Worm (Caenorhabditis elegans) whole organism, young adult: Measurements from ENCODE around the gene rab-39.

Experiments
- B0261.1 ChIP-seq: sonication (generic microtip); optimal IDR thresholded peaks from 2 replicates; lab custom pipeline; 2016; ENCODE audit warnings: mild to moderate bottlenecking, missing genetic modification characterization, moderate library complexity, missing compliant biosample characterization
- D2030.7 ChIP-seq: fragments of 200-800 bp; sonication (Bioruptor generic); IDR thresholded peaks from 2 replicates; pipeline ENCODE4 v1.3.6; 2022; ENCODE audit warnings: missing genetic modification reagents, missing genetic modification characterization, missing compliant biosample characterization
- F23B12.7 ChIP-seq: sonication (generic microtip); optimal IDR thresholded peaks from 2 replicates; lab custom pipeline; 2017; ENCODE audit warnings: missing genetic modification characterization, mild to moderate bottlenecking, missing compliant biosample characterization, antibody characterized with exemption, moderate library complexity; ENCODE audit not compliant: insufficient read depth
- F57A8.1 ChIP-seq: fragments of 200-800 bp; sonication (Bioruptor generic); optimal IDR thresholded peaks from 2 replicates; lab custom pipeline; 2018; ENCODE audit warnings: mild to moderate bottlenecking, missing genetic modification characterization, moderate library complexity, missing compliant biosample characterization
- F57C9.4 ChIP-seq: sonication (generic microtip); optimal IDR thresholded peaks from 2 replicates; lab custom pipeline; 2017; ENCODE audit warnings: mild to moderate bottlenecking, missing genetic modification characterization, missing compliant biosample characterization
- K11D2.4 ChIP-seq: fragments of 200-800 bp; sonication (Bioruptor generic); IDR thresholded peaks from 2 replicates; pipeline ENCODE4 v1.3.6; 2022; ENCODE audit warnings: missing genetic modification reagents, missing genetic modification characterization, missing compliant biosample characterization
- K12H6.12 ChIP-seq: fragments of 200-800 bp; sonication (Bioruptor generic); optimal IDR thresholded peaks from 2 replicates; lab custom pipeline; 2018; ENCODE audit warnings: mild to moderate bottlenecking, missing genetic modification characterization, missing compliant biosample characterization
- Y53G8AR.9 ChIP-seq: fragments of 200-800 bp; sonication (Bioruptor generic); conservative IDR thresholded peaks from 2 replicates; pipeline ENCODE4 v1.3.6; 2022; ENCODE audit warnings: missing genetic modification reagents, missing genetic modification characterization, missing compliant biosample characterization
- Y95B8A.8 ChIP-seq: fragments of 200-800 bp; sonication (Bioruptor generic); IDR thresholded peaks from 2 replicates; pipeline ENCODE4 v1.3.6; 2022; ENCODE audit warnings: missing genetic modification reagents, missing genetic modification characterization, missing compliant biosample characterization
- ama-1 ChIP-seq, 3 experiments: fragments of 150-350 bp in 1 of 3; sonication (generic microtip) in 2 of 3; optimal IDR thresholded peaks; 2 replicates each; lab custom pipeline; 2014 to 2018; ENCODE audit warnings: missing biosample characterization in 2 of 3, missing genetic modification characterization in 2 of 3, missing genetic modification reagents in 2 of 3
- attf-5 ChIP-seq: fragments of 200-800 bp; sonication (Bioruptor generic); optimal IDR thresholded peaks from 2 replicates; lab custom pipeline; 2018; ENCODE audit warnings: mild to moderate bottlenecking, missing genetic modification characterization, missing compliant biosample characterization
- cebp-1 ChIP-seq, 2 experiments: fragments of 200-800 bp in 1 of 2; sonication (Bioruptor generic) in 1 of 2; sonication (generic microtip) in 1 of 2; IDR thresholded peaks in 1 of 2; optimal IDR thresholded peaks in 1 of 2; 2 replicates each; pipeline versions ENCODE4 v1.3.6 to Lab custom; 2017 to 2022; ENCODE audit warnings: missing compliant biosample characterization in 2 of 2, missing genetic modification characterization in 2 of 2, mild to moderate bottlenecking in 1 of 2, missing genetic modification reagents in 1 of 2, moderate library complexity in 1 of 2
- chd-7 ChIP-seq: sonication (generic microtip); optimal IDR thresholded peaks from 2 replicates; lab custom pipeline; 2016; ENCODE audit warnings: mild to moderate bottlenecking, missing genetic modification characterization, moderate library complexity, missing compliant biosample characterization
- dox-1 ChIP-seq: fragments of 200-800 bp; sonication (Bioruptor generic); IDR thresholded peaks from 2 replicates; pipeline ENCODE4 v1.3.6; 2022; ENCODE audit warnings: missing genetic modification reagents, missing genetic modification characterization, missing compliant biosample characterization
- efl-1 ChIP-seq: fragments of 150-350 bp; optimal IDR thresholded peaks from 2 replicates; lab custom pipeline; 2014; ENCODE audit warnings: missing biosample characterization, missing genetic modification reagents, missing genetic modification characterization
- ekl-4 ChIP-seq: fragments of 200-800 bp; sonication (Bioruptor generic); IDR thresholded peaks from 2 replicates; pipeline ENCODE4 v1.3.6; 2022; ENCODE audit warnings: missing genetic modification reagents, missing genetic modification characterization, missing compliant biosample characterization
- hlh-12 ChIP-seq: sonication (generic microtip); optimal IDR thresholded peaks from 2 replicates; lab custom pipeline; 2016; ENCODE audit warnings: missing genetic modification characterization, missing compliant biosample characterization
- hlh-26 ChIP-seq: fragments of 200-800 bp; sonication (Bioruptor generic); conservative IDR thresholded peaks from 2 replicates; pipeline ENCODE4 v1.3.6; 2022; ENCODE audit warnings: missing genetic modification reagents, missing genetic modification characterization, missing compliant biosample characterization
- hsf-1 ChIP-seq: fragments of 200-800 bp; sonication (Bioruptor generic); IDR thresholded peaks from 2 replicates; pipeline ENCODE4 v1.3.6; 2022; ENCODE audit warnings: missing genetic modification reagents, missing genetic modification characterization, missing compliant biosample characterization
- let-607 ChIP-seq, 2 experiments: fragments of 200-800 bp in 1 of 2; sonication (Bioruptor generic) in 1 of 2; sonication (generic microtip) in 1 of 2; optimal IDR thresholded peaks; 2 replicates each; lab custom pipeline; 2016 to 2018; ENCODE audit warnings: mild to moderate bottlenecking in 2 of 2, missing compliant biosample characterization in 2 of 2, missing genetic modification characterization in 2 of 2, moderate library complexity in 2 of 2, missing genotype in 1 of 2
- lin-40 ChIP-seq: sonication (generic microtip); optimal IDR thresholded peaks from 2 replicates; lab custom pipeline; 2016; ENCODE audit warnings: missing genetic modification characterization, mild to moderate bottlenecking, missing compliant biosample characterization, missing genotype, missing genetic modification reagents
- lin-54 ChIP-seq: fragments of 200-800 bp; sonication (Bioruptor generic); optimal IDR thresholded peaks from 2 replicates; lab custom pipeline; 2018; ENCODE audit warnings: mild to moderate bottlenecking, missing genetic modification characterization, missing compliant biosample characterization
- madf-6 ChIP-seq: fragments of 200-800 bp; sonication (Bioruptor generic); IDR thresholded peaks from 2 replicates; pipeline ENCODE4 v1.3.6; 2022; ENCODE audit warnings: missing genetic modification reagents, missing genetic modification characterization, missing compliant biosample characterization
- madf-8 ChIP-seq: fragments of 200-800 bp; sonication (Bioruptor generic); conservative IDR thresholded peaks from 2 replicates; pipeline ENCODE4 v1.3.6; 2022; ENCODE audit warnings: missing genetic modification reagents, missing genetic modification characterization, missing compliant biosample characterization
- mel-28 ChIP-seq: sonication (generic microtip); optimal IDR thresholded peaks from 2 replicates; lab custom pipeline; 2016; ENCODE audit warnings: borderline replicate concordance, mild to moderate bottlenecking, missing genetic modification characterization, missing compliant biosample characterization
- nfyb-1 ChIP-seq: fragments of 200-800 bp; sonication (Bioruptor generic); IDR thresholded peaks from 2 replicates; pipeline ENCODE4 v1.3.6; 2022; ENCODE audit warnings: missing genetic modification reagents, missing genetic modification characterization, missing compliant biosample characterization
- nhr-90 ChIP-seq: sonication (generic microtip); optimal IDR thresholded peaks from 2 replicates; lab custom pipeline; 2016; ENCODE audit warnings: missing genotype, mild to moderate bottlenecking, missing genetic modification characterization, missing compliant biosample characterization
- pbrm-1 ChIP-seq: fragments of 200-800 bp; sonication (Bioruptor generic); IDR thresholded peaks from 2 replicates; pipeline ENCODE4 v1.3.6; 2022; ENCODE audit warnings: missing genetic modification reagents, missing genetic modification characterization, missing compliant biosample characterization
- pha-4 ChIP-seq: fragments of 150-350 bp; sonication (generic microtip); optimal IDR thresholded peaks from 2 replicates; lab custom pipeline; 2014; ENCODE audit warnings: missing biosample characterization, missing genetic modification reagents, missing genetic modification characterization
- rcor-1 ChIP-seq: fragments of 200-800 bp; sonication (Bioruptor generic); IDR thresholded peaks from 2 replicates; pipeline ENCODE4 v1.3.6; 2022; ENCODE audit warnings: missing genetic modification reagents, missing genetic modification characterization, missing compliant biosample characterization
- repo-1 ChIP-seq: sonication (generic microtip); optimal IDR thresholded peaks from 2 replicates; lab custom pipeline; 2017; ENCODE audit warnings: mild to moderate bottlenecking, missing genetic modification characterization, missing compliant biosample characterization
- rpc-1 ChIP-seq, 2 experiments: fragments of 150-350 bp in 1 of 2; sonication (generic microtip) in 1 of 2; optimal IDR thresholded peaks; 2 replicates each; lab custom pipeline; 2014 to 2018; ENCODE audit warnings: missing biosample characterization in 1 of 2, missing genetic modification characterization in 1 of 2, missing genetic modification reagents in 1 of 2, missing genotype in 1 of 2
- snpc-1.1 ChIP-seq: sonication (generic microtip); optimal IDR thresholded peaks from 2 replicates; lab custom pipeline; 2017; ENCODE audit warnings: missing genetic modification characterization, mild to moderate bottlenecking, missing compliant biosample characterization, antibody characterized with exemption, moderate library complexity, missing genotype, missing genetic modification reagents; ENCODE audit not compliant: insufficient read depth
- snpc-1.3 ChIP-seq: sonication (generic microtip); optimal IDR thresholded peaks from 2 replicates; lab custom pipeline; 2017; ENCODE audit warnings: missing genetic modification characterization, mild to moderate bottlenecking, missing compliant biosample characterization, antibody characterized with exemption, moderate library complexity, missing genotype, missing genetic modification reagents; ENCODE audit not compliant: insufficient read depth
- sptf-2 ChIP-seq: fragments of 200-800 bp; sonication (Bioruptor generic); optimal IDR thresholded peaks from 2 replicates; lab custom pipeline; 2018; ENCODE audit warnings: mild to moderate bottlenecking, missing genetic modification characterization, missing compliant biosample characterization
- tbp1 ChIP-seq: fragments of 200-800 bp; sonication (Bioruptor generic); optimal IDR thresholded peaks from 2 replicates; lab custom pipeline; 2018; ENCODE audit warnings: mild to moderate bottlenecking, missing genetic modification characterization, missing compliant biosample characterization
- tlf-1 ChIP-seq: fragments of 200-800 bp; sonication (Bioruptor generic); optimal IDR thresholded peaks from 2 replicates; lab custom pipeline; 2018; ENCODE audit warnings: mild to moderate bottlenecking, missing genetic modification characterization, missing compliant biosample characterization
- unc-130 ChIP-seq: sonication (generic microtip); optimal IDR thresholded peaks from 2 replicates; lab custom pipeline; 2016; ENCODE audit warnings: missing genetic modification reagents, missing genetic modification characterization, missing compliant biosample characterization
- unc-62 ChIP-seq: fragments of 150-350 bp; optimal IDR thresholded peaks from 2 replicates; lab custom pipeline; 2014; ENCODE audit warnings: missing biosample characterization, missing genetic modification reagents, missing genetic modification characterization
- xnd-1 ChIP-seq: sonication (generic microtip); optimal IDR thresholded peaks from 2 replicates; lab custom pipeline; 2016; ENCODE audit warnings: missing genotype, missing genetic modification reagents, missing genetic modification characterization, missing compliant biosample characterization
- ztf-18 ChIP-seq: sonication (generic microtip); optimal IDR thresholded peaks from 2 replicates; lab custom pipeline; 2016; ENCODE audit warnings: missing genotype, mild to moderate bottlenecking, missing genetic modification characterization, missing compliant biosample characterization
- ztf-22 ChIP-seq: fragments of 200-800 bp; sonication (Bioruptor generic); optimal IDR thresholded peaks from 2 replicates; lab custom pipeline; 2018; ENCODE audit warnings: mild to moderate bottlenecking, missing genetic modification characterization, moderate library complexity, missing compliant biosample characterization
- ztf-28 ChIP-seq: fragments of 200-800 bp; sonication (Bioruptor generic); IDR thresholded peaks from 2 replicates; pipeline ENCODE4 v1.3.6; 2022; ENCODE audit warnings: missing genetic modification reagents, missing genetic modification characterization, missing compliant biosample characterization
- ztf-3 ChIP-seq: fragments of 200-800 bp; sonication (Bioruptor generic); optimal IDR thresholded peaks from 2 replicates; lab custom pipeline; 2018; ENCODE audit warnings: mild to moderate bottlenecking, missing genetic modification characterization, missing compliant biosample characterization

The rab-39 gene

DNA sequence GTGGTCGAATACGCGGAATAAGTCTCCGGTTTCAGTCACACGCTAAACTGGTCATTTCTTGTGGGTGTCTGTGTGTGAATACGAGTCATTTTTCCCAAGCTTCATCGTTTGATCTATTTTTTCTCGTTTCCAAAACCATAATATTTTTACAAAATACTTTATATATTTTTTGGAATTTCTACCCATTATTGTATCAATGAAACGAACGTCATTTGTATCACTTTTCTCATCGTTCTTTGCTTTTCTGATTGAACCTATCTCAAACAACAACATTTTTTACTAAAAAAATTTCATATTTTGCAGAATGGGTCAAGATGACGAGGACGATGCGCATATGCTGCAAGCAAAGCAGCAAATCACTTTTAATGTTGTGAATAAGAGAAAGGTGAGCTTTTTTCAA lies 35.5 kb upstream of the rab-39 start, which contains the start of gene mel-11:
mel-11 (plus strand) TSS at position 301 of the 400 bp plus-strand sequence.
- no peak for TF ChIP-seq efl-1

DNA sequence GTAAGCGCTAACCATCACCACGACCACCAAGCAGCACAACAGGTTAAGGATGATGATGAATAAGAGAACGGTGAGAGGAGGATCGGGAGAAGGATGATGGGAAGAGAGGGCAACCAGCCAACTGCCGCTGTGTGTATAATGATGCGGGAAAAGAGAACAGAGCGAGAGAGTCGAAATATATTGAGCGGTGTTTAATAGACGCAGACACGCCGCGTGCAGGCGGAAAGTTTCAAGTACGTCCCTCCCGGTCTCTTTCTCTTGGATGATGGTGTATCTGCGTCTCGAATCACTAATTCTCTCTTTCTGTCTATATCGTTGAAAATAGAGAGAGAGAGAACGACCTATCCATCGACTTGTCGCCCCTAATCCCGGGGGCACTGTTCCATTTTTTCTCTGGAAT lies 34.0 kb upstream of the rab-39 start:
- no peak for TF ChIP-seq snpc-1.3 (tag; lab: Kevin White, UChicago)
- TF ChIP-seq rpc-1 (optimal IDR thresholded peaks at IDR 0.05; lab: Kevin White, UChicago) = no peak
- TF ChIP-seq rpc-1 (tag; optimal IDR thresholded peaks at IDR 0.05; lab: Kevin White, UChicago) = no peak
- TF ChIP-seq unc-130 (GFP tag; lab: Kevin White, UChicago) = no peak
- no peak for TF ChIP-seq pha-4 (tag; lab: Kevin White, UChicago)
- no peak for TF ChIP-seq madf-6
- 0 out of 2 replicates have a peak, but pooled peaks have one; percentile 8 for TF ChIP-seq rcor-1 (GFP tag; lab: Robert Waterston, UW)
- TF ChIP-seq efl-1 = no peak
- TF ChIP-seq B0261.1 (tag; lab: Kevin White, UChicago) = no peak
- no peak for TF ChIP-seq ztf-18 (tag; lab: Kevin White, UChicago)
- no peak for TF ChIP-seq sptf-2 (GFP tag; lab: Kevin White, UChicago)
- TF ChIP-seq nfyb-1 (GFP tag; lab: Robert Waterston, UW) = 0 out of 2 replicates have a peak, but pooled peaks have one; percentile 54
- no peak for TF ChIP-seq repo-1 (tag; lab: Kevin White, UChicago)
- no peak for TF ChIP-seq K11D2.4
- no peak for TF ChIP-seq lin-54
- no peak for TF ChIP-seq cebp-1 (GFP tag; IDR thresholded peaks at IDR 0.05; lab: Robert Waterston, UW)
- TF ChIP-seq cebp-1 (tag; optimal IDR thresholded peaks at IDR 0.05; lab: Kevin White, UChicago) = peak; percentile 43
- TF ChIP-seq Y53G8AR.9 (GFP tag; lab: Robert Waterston, UW) = no peak
- peak; percentile 9 for TF ChIP-seq tbp1 (GFP tag; lab: Kevin White, UChicago)
- no peak for TF ChIP-seq hsf-1 (GFP tag; lab: Robert Waterston, UW)
- no peak for TF ChIP-seq madf-8 (GFP tag; lab: Robert Waterston, UW)
- no peak for TF ChIP-seq snpc-1.1
- no peak for TF ChIP-seq ztf-22 (GFP tag; lab: Kevin White, UChicago)
- no peak for TF ChIP-seq let-607 (tag; optimal IDR thresholded peaks at IDR 0.05; lab: Kevin White, UChicago)
- TF ChIP-seq D2030.7 (GFP tag; lab: Robert Waterston, UW) = no peak
- no peak for TF ChIP-seq nhr-90
- no peak for TF ChIP-seq ztf-3
- no peak for TF ChIP-seq ama-1 (optimal IDR thresholded peaks at IDR 0.05; lab: Kevin White, UChicago)
- no peak for TF ChIP-seq ama-1 (GFP tag; optimal IDR thresholded peaks at IDR 0.05; lab: Kevin White, UChicago)
- TF ChIP-seq xnd-1 (tag; lab: Kevin White, UChicago) = no peak
- TF ChIP-seq K12H6.12 (tag; lab: Kevin White, UChicago) = no peak
- TF ChIP-seq hlh-26 = no peak
- TF ChIP-seq F57C9.4 = no peak
- TF ChIP-seq tlf-1 (GFP tag; lab: Kevin White, UChicago) = no peak
- TF ChIP-seq dox-1 = peak; percentile 46; the same call in 1 of the 2 replicates
- no peak for TF ChIP-seq Y95B8A.8
- peak; percentile 8 for TF ChIP-seq lin-40 (tag; lab: Kevin White, UChicago)
- TF ChIP-seq unc-62 (GFP tag; lab: Kevin White, UChicago) = no peak
- TF ChIP-seq F23B12.7 (tag; lab: Kevin White, UChicago) = no peak
- TF ChIP-seq F57A8.1 (GFP tag; lab: Kevin White, UChicago) = no peak
- 0 out of 2 replicates have a peak, but pooled peaks have one; percentile 23 for TF ChIP-seq ekl-4
- TF ChIP-seq chd-7 (tag; lab: Kevin White, UChicago) = no peak
- no peak for TF ChIP-seq ztf-28 (GFP tag; lab: Robert Waterston, UW)
- no peak for TF ChIP-seq pbrm-1 (GFP tag; lab: Robert Waterston, UW)
- TF ChIP-seq mel-28 (tag; lab: Kevin White, UChicago) = no peak
- no peak for TF ChIP-seq hlh-12 (tag; lab: Kevin White, UChicago)
- TF ChIP-seq attf-5 (GFP tag; lab: Kevin White, UChicago) = peak; percentile 39
